Fruit fly (Drosophila melanogaster): ENCODE data around the gene croc.
A peak's percentile ranks its signal among the peaks of the same experiment; 100 is the strongest.

croc gene

DNA sequence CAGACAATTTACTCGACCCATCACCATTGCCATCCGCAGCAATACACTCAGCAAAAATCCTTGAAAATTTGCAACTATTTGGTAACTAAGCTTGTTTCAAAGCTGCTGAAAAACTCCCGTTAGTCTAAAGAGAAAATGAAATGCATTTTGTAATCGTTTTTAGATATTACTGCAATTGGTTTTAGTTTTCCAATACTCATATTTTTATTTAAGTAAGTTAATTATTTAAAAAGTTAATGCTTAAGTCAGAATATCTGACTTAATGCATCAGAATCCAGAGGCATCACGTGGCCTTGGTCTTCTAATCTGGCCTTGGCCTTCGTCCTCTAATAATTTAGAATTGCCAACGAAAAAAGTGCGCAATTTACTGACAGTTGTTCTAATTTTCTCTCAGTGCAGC is 13.4 kb downstream of the croc start:
- TF ChIP-seq CG32006 (GFP tag; optimal IDR thresholded peaks at IDR 0.05) (peak; percentile 4), Eip78C (GFP tag) (peak; percentile 0), esn (GFP tag; optimal IDR thresholded peaks at IDR 0.05) (no peak), topi (GFP tag; optimal IDR thresholded peaks at IDR 0.05) (no peak)

DNA sequence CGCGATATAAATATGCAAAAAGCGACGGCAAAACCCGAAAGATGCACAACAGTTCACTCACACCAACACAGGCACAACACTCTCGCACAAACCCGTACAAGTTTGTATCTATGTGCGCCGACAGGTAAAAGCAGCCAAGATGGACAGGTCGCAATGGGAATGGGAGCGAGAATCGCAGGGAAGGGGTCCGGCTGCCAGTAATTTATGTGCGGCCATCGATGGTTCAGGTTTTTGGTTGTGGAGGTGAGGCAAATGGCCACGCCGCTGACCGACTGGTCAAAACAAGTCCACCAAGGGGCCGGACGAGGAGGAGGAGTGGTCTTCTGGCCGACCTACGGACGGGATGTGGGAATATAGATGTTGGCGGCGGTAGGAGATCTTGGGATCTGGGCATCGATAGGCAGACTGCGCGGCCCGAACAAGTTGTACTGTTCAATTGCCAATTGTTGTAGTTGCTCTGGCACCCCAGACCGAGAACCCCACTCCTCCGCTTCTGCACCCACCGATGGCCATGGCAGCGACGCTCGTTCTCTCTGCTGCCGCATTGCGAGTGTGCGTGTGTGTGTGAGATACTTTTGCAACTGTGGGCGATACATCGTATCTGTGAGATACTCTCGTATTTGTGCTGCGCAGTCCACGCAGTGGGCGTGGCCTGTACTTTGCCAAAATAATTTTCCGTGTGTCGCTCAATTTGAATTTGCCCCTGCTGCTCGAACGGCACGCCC is 16.0 kb downstream of the croc start:
- TF ChIP-seq Eip78C (GFP tag), result no peak
- TF ChIP-seq CG32006 (GFP tag; optimal IDR thresholded peaks at IDR 0.05), result no peak
- TF ChIP-seq CG3032 (tag; optimal IDR thresholded peaks at IDR 0.05), result no peak
- no peak for TF ChIP-seq OdsH (GFP tag; optimal IDR thresholded peaks at IDR 0.05)
- TF ChIP-seq dsx (GFP tag; optimal IDR thresholded peaks at IDR 0.05; ENCODE audit: poor library complexity, severe bottlenecking), result peak; percentile 9
- no peak for TF ChIP-seq CG11762 (GFP tag; optimal IDR thresholded peaks at IDR 0.05; ENCODE audit: insufficient read depth)
- no peak for TF ChIP-seq CG6808 (GFP tag; optimal IDR thresholded peaks at IDR 0.05)
- no peak for TF ChIP-seq spab (GFP tag; optimal IDR thresholded peaks at IDR 0.05)
- TF ChIP-seq CG6276 (GFP tag; optimal IDR thresholded peaks at IDR 0.05), result no peak
- peak; percentile 14 for TF ChIP-seq CG1621 (tag; optimal IDR thresholded peaks at IDR 0.05)
- no peak for TF ChIP-seq CG4318 (GFP tag; optimal IDR thresholded peaks at IDR 0.05)

DNA sequence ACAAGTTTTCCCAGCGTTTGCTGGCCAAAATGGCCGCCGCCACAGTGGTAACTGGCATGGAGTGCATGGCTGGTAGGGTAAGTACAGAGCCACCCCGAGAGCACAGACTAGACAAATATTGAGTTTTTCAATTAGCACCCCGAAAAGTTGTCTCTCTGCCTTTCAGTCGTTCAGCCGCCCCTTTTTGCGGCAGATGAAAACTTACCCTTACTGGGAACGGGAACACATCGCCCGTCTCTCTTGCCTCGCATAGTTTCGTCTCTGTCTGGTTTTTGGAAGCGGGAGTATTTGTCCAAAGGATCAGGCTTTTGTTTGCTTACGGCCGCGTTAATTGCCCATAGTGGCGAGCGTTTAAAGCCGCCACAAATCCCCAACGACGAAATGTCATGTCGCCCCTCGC is 17.5 kb downstream of the croc start:
- peak; percentile 22 for TF ChIP-seq fkh (GFP tag; optimal IDR thresholded peaks at IDR 0.05)
- no peak for TF ChIP-seq Eip75B (GFP tag; optimal IDR thresholded peaks at IDR 0.05)
- no peak for TF ChIP-seq CG1621 (tag; optimal IDR thresholded peaks at IDR 0.05)

DNA sequence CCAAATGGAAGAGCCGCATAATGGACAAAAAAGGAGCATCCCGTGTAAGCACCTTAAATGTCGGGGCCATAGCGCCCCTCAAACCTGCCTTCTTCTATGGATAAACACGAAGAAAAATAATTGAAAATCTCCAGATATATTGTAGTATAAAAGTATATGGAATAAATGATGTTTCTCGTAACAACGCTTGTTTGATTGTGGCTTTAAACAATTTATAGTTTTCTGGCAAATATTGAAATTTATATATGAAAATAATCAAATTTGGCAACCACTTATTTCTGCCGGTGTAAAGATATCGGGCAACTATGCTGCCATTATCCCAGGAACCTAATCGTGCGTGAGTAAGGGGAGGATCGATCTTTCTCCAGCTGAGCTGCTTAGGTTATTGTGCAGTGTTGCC is 21.1 kb downstream of the croc start:
- TF ChIP-seq CG11902 (GFP tag; optimal IDR thresholded peaks at IDR 0.05) (no peak), Eip78C (GFP tag) (peak; percentile 19)

DNA sequence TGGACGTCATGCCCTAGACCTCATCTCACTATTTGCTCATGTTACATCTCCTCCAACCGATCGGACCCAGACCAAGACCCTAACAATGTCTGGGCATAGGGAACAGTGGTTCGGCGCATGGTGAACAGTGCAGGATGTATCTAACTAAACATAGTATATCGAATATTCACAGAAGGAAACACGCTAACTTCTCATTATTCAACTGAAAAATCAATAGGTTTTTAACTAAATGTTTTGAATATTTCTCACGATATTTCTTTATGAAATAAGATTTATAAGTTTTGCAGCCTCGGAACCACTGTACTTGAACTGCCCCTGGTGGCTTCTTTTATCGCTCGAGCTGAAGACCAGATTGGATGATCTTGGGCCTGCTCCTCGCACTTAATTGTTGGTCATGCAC is 22.7 kb downstream of the croc start:
- TF ChIP-seq eg (GFP tag; IDR thresholded peaks at IDR 0.05) (peak; percentile 44; the same call in 1 of the 3 replicates), spab (GFP tag; optimal IDR thresholded peaks at IDR 0.05) (peak; percentile 64), Gug (GFP tag; IDR thresholded peaks at IDR 0.05) (no peak), CG3919 (GFP tag; optimal IDR thresholded peaks at IDR 0.05) (peak; percentile 68), Met (GFP tag; optimal IDR thresholded peaks at IDR 0.05) (peak; percentile 21), CG9139 (GFP tag; optimal IDR thresholded peaks at IDR 0.05) (peak; percentile 36), Sox14 (GFP tag; optimal IDR thresholded peaks at IDR 0.05) (peak; percentile 48), CG8319 (GFP tag; optimal IDR thresholded peaks at IDR 0.05) (no peak), Ets21C (GFP tag; optimal IDR thresholded peaks at IDR 0.05) (no peak), Ets96B (tag; optimal IDR thresholded peaks at IDR 0.05) (peak; percentile 73), CG11294 (GFP tag; IDR thresholded peaks at IDR 0.05) (no peak), fd59A (GFP tag; optimal IDR thresholded peaks at IDR 0.05) (peak; percentile 48), Eip75B (GFP tag; optimal IDR thresholded peaks at IDR 0.05) (peak; percentile 57), ss (GFP tag; optimal IDR thresholded peaks at IDR 0.05) (peak; percentile 17 to 55), CG6276 (GFP tag; optimal IDR thresholded peaks at IDR 0.05) (no peak), Lpt (GFP tag; optimal IDR thresholded peaks at IDR 0.05) (no peak), dac (GFP tag; optimal IDR thresholded peaks at IDR 0.05) (no peak), CG3032 (tag; optimal IDR thresholded peaks at IDR 0.05) (peak; percentile 54), CG7368 (GFP tag; optimal IDR thresholded peaks at IDR 0.05) (peak; percentile 21), lz (GFP tag; optimal IDR thresholded peaks at IDR 0.05) (peak; percentile 26), CG34406 (GFP tag; optimal IDR thresholded peaks at IDR 0.05) (peak; percentile 40), CG8119 (GFP tag; IDR thresholded peaks at IDR 0.05) (peak; percentile 45; the same call in 1 of the 3 replicates), CG32006 (GFP tag; optimal IDR thresholded peaks at IDR 0.05) (peak; percentile 29), CG16779 (tag; optimal IDR thresholded peaks at IDR 0.05) (no peak), cyc (GFP tag; optimal IDR thresholded peaks at IDR 0.05) (no peak), Hr39 (GFP tag; optimal IDR thresholded peaks at IDR 0.05) (peak; percentile 14), Blimp-1 (GFP tag; optimal IDR thresholded peaks at IDR 0.05) (no peak), Sox15 (GFP tag; optimal IDR thresholded peaks at IDR 0.05) (no peak), Hr38 (GFP tag; optimal IDR thresholded peaks at IDR 0.05) (no peak), net (GFP tag; optimal IDR thresholded peaks at IDR 0.05) (peak; percentile 11), CG11762 (GFP tag; optimal IDR thresholded peaks at IDR 0.05; ENCODE audit: insufficient read depth) (no peak), CG15336 (GFP tag; IDR thresholded peaks at IDR 0.05) (peak; percentile 40; the same call in 1 of the 2 replicates)

All from whole organism, prepupa.